Fruit fly (Drosophila melanogaster): Measurements from ENCODE around the gene ru.

- no peak for TF ChIP-seq CG11617 (GFP tag; optimal IDR thresholded peaks at IDR 0.05)
- no peak for TF ChIP-seq cnc (optimal IDR thresholded peaks at IDR 0.05)
- no peak for TF ChIP-seq kay (GFP tag; ENCODE audit: borderline replicate concordance)
- TF ChIP-seq Crg-1 (GFP tag; optimal IDR thresholded peaks at IDR 0.05), result no peak
- no peak for TF ChIP-seq bab1 (GFP tag; optimal IDR thresholded peaks at IDR 0.05)
- no peak for TF ChIP-seq CG7101 (tag; optimal IDR thresholded peaks at IDR 0.05)
- TF ChIP-seq CG5204 (GFP tag; optimal IDR thresholded peaks at IDR 0.05), result no peak
- TF ChIP-seq ovo (GFP tag; optimal IDR thresholded peaks at IDR 0.05), result no peak
These were observed 40.7 kb upstream of the ru start, which contains the start of gene ND-ACP for dm6 chr3L:1329724-1330123.

All from whole organism, adult.